Fruit fly (Drosophila melanogaster) whole organism, adult: ENCODE data around the gene BBS8.

Source experiments
- CG14711 ChIP-seq: fragments of 200-800 bp; sonication (Bioruptor generic); optimal IDR thresholded peaks from 2 replicates; lab custom pipeline; 2018; ENCODE audit warnings: missing biosample characterization, mild to moderate bottlenecking, missing genetic modification characterization, moderate library complexity
- CG33017 ChIP-seq: fragments of 200-800 bp; sonication (Bioruptor generic); optimal IDR thresholded peaks from 2 replicates; lab custom pipeline; 2018; ENCODE audit warnings: missing biosample characterization, mild to moderate bottlenecking, missing genetic modification characterization, moderate library complexity
- CG5204 ChIP-seq: fragments of 200-800 bp; sonication (Bioruptor generic); optimal IDR thresholded peaks from 2 replicates; lab custom pipeline; 2016; ENCODE audit warnings: missing biosample characterization, missing genetic modification characterization
- CG7045 ChIP-seq: fragments of 200-800 bp; sonication (Bioruptor generic); optimal IDR thresholded peaks from 2 replicates; lab custom pipeline; 2017; ENCODE audit warnings: missing biosample characterization, mild to moderate bottlenecking, missing genetic modification characterization
- CG7101 ChIP-seq: fragments of 200-800 bp; sonication (Bioruptor generic); optimal IDR thresholded peaks from 2 replicates; lab custom pipeline; 2018; ENCODE audit warnings: missing biosample characterization, mild to moderate bottlenecking, missing genetic modification characterization, moderate library complexity
- Crg-1 ChIP-seq: fragments of 200-800 bp; sonication (Bioruptor generic); optimal IDR thresholded peaks from 2 replicates; lab custom pipeline; 2016; ENCODE audit warnings: missing biosample characterization, missing genetic modification characterization
- Hr96 ChIP-seq: fragments of 200-800 bp; sonication (Bioruptor generic); optimal IDR thresholded peaks from 2 replicates; lab custom pipeline; 2016; ENCODE audit warnings: missing biosample characterization, missing genetic modification characterization
- Mnt ChIP-seq: fragments of 200-800 bp; sonication (Bioruptor generic); optimal IDR thresholded peaks from 2 replicates; lab custom pipeline; 2016; ENCODE audit warnings: missing biosample characterization, mild to moderate bottlenecking, missing genetic modification characterization
- bab1 ChIP-seq: fragments of 200-800 bp; sonication (Bioruptor generic); optimal IDR thresholded peaks from 3 replicates; lab custom pipeline; 2019; ENCODE audit warnings: missing biosample characterization, mild to moderate bottlenecking, missing genetic modification characterization, moderate library complexity
- cic ChIP-seq: fragments of 200-800 bp; sonication (Bioruptor generic); optimal IDR thresholded peaks from 2 replicates; lab custom pipeline; 2017; ENCODE audit warnings: missing biosample characterization, mild to moderate bottlenecking, missing genetic modification characterization, moderate library complexity
- kay ChIP-seq: fragments of 200-800 bp; sonication (Bioruptor generic); peaks from one replicate; lab custom pipeline; 2016; ENCODE audit warnings: missing biosample characterization, missing genetic modification characterization, borderline replicate concordance
- toe ChIP-seq: fragments of 200-800 bp; sonication (Bioruptor generic); optimal IDR thresholded peaks from 2 replicates; lab custom pipeline; 2016; ENCODE audit warnings: missing biosample characterization, missing genetic modification characterization

DNA sequence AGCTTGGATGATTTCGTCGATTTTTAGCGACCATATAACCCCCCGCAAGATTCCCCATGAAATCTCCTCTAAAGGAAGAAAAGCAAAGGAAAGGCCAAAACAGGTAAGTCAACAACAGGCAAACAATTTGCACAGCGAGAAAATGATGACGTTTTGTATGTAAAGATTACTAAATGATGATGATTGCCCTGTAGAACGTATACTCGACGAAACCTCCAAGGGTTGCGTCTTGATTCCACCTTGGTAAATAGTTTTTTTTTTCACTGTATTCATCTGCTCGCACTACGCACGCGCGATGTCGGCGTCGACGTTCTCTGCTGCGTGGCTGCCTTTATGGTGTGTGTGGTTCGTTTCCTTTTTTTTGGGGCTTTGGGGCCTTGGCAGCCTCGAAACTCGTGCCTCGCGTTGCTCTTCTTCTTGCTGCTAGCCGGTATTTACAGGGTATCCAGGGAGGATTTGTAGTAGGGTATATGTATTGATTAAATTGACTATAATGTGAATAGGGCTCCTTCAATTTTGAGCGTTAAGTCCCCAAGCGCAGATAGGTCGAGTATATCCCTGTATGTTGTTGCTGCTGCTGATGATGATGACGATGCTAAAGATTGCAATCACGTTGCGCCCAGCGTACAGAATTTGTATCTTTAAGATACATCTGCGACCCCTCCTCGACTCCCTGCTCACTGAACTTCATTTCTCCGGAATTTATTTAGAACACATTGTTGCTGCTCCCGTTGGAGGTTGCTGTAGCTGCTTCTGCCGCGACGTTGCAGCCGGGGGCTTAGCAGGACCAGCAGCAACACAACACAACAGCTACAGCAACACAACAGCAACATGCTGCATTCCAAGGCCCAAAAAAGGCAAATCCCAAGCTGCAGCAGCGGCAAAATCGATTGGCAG lies 4.9 kb downstream of the BBS8 start:
- TF ChIP-seq kay (no peak), CG7101 (tag; lab: Kevin White, UChicago) (no peak), bab1 (GFP tag; lab: Kevin White, UChicago) (no peak), CG33017 (tag; lab: Kevin White, UChicago) (no peak), toe (GFP tag; lab: Kevin White, UChicago) (no peak), CG5204 (GFP tag; lab: Kevin White, UChicago) (no peak), Mnt (no peak), cic (no peak), CG14711 (no peak), Crg-1 (GFP tag; lab: Kevin White, UChicago) (no peak), Hr96 (GFP tag; lab: Kevin White, UChicago) (no peak), CG7045 (GFP tag; lab: Kevin White, UChicago) (no peak)
